Worm (Caenorhabditis elegans) whole organism, midembryonic: ENCODE measurements around the gene C14C11.1.

Experiments
- T22C8.4 ChIP-seq: fragments of 200-800 bp; sonication (Bioruptor generic); IDR thresholded peaks from 2 replicates; pipeline ENCODE4 v1.3.6; 2022; ENCODE audit warnings: missing genetic modification characterization, missing compliant biosample characterization
- cog-1 ChIP-seq: sonication (generic microtip); optimal IDR thresholded peaks from 2 replicates; lab custom pipeline; 2016; ENCODE audit warnings: missing genetic modification characterization, missing compliant biosample characterization
- flt-1 ChIP-seq: fragments of 200-800 bp; sonication (Bioruptor generic); IDR thresholded peaks from 2 replicates; pipeline ENCODE4 v1.3.6; 2022; ENCODE audit warnings: missing genetic modification characterization, missing compliant biosample characterization
- klf-2 ChIP-seq: fragments of 200-800 bp; sonication (Bioruptor generic); conservative IDR thresholded peaks from 2 replicates; pipeline ENCODE4 v1.3.6; 2022; ENCODE audit warnings: missing genetic modification reagents, missing genetic modification characterization, missing compliant biosample characterization
- med-1 ChIP-seq: sonication (generic microtip); optimal IDR thresholded peaks from 2 replicates; lab custom pipeline; 2017; ENCODE audit warnings: missing genetic modification characterization, mild to moderate bottlenecking, missing compliant biosample characterization, antibody characterized with exemption, missing genetic modification reagents; ENCODE audit not compliant: insufficient read depth
- ref-1 ChIP-seq: fragments of 200-800 bp; sonication (Bioruptor generic); conservative IDR thresholded peaks from 2 replicates; pipeline ENCODE4 v1.3.6; 2022; ENCODE audit warnings: missing genetic modification reagents, missing genetic modification characterization, missing compliant biosample characterization
- tab-1 ChIP-seq: fragments of 200-800 bp; sonication (Bioruptor generic); IDR thresholded peaks from 2 replicates; pipeline ENCODE4 v1.3.6; 2022; ENCODE audit warnings: missing genetic modification characterization, missing compliant biosample characterization
- ztf-23 ChIP-seq: fragments of 200-800 bp; sonication (Bioruptor generic); IDR thresholded peaks from 2 replicates; pipeline ENCODE4 v1.3.6; 2022; ENCODE audit warnings: missing genetic modification reagents, missing genetic modification characterization, missing compliant biosample characterization
- ztf-29 ChIP-seq: fragments of 200-800 bp; sonication (Bioruptor generic); IDR thresholded peaks from 2 replicates; pipeline ENCODE4 v1.3.6; 2022; ENCODE audit warnings: missing genetic modification reagents, missing genetic modification characterization, missing compliant biosample characterization

The C14C11.1 gene

ce11 chrV:5677947-5678346 lies 14.5 kb downstream of the C14C11.1 start:
- TF ChIP-seq flt-1 (GFP tag; lab: Robert Waterston, UW): no peak
- no peak for TF ChIP-seq klf-2 (GFP tag; lab: Robert Waterston, UW)
- TF ChIP-seq ref-1: no peak
- TF ChIP-seq T22C8.4 (GFP tag; lab: Robert Waterston, UW): no peak
- TF ChIP-seq ztf-23 (GFP tag; lab: Robert Waterston, UW): no peak
- TF ChIP-seq cog-1 (tag; lab: Kevin White, UChicago): no peak
- no peak for TF ChIP-seq tab-1
- TF ChIP-seq ztf-29: no peak
- TF ChIP-seq med-1 (GFP tag; lab: Kevin White, UChicago): no peak

ce11 chrV:5682530-5682929 lies 19.1 kb downstream of the C14C11.1 start, which contains the start of gene prp-39:
prp-39 (minus strand) TSS chrV:5682630.
- TF ChIP-seq cog-1 (tag; lab: Kevin White, UChicago) (no peak), med-1 (GFP tag; lab: Kevin White, UChicago) (no peak), ztf-23 (GFP tag; lab: Robert Waterston, UW) (no peak), klf-2 (GFP tag; lab: Robert Waterston, UW) (no peak), ref-1 (no peak), tab-1 (no peak), flt-1 (GFP tag; lab: Robert Waterston, UW) (no peak), T22C8.4 (GFP tag; lab: Robert Waterston, UW) (no peak), ztf-29 (no peak)

- 0 out of 2 replicates have a peak, but pooled peaks have one; percentile 27 for TF ChIP-seq flt-1 (GFP tag; lab: Robert Waterston, UW)
- no peak for TF ChIP-seq ztf-23 (GFP tag; lab: Robert Waterston, UW)
- TF ChIP-seq cog-1 (tag; lab: Kevin White, UChicago): peak; percentile 39
- TF ChIP-seq tab-1: no peak
Observed at ce11 chrV:5684534-5684933, 21.1 kb downstream of the C14C11.1 start, which contains the start of the genes hmgs-1 and F25B4.4. hmgs-1 (minus strand) TSS chrV:5684589. F25B4.4 (plus strand) TSS chrV:5684873.

- TF ChIP-seq flt-1 (GFP tag; lab: Robert Waterston, UW): no peak
- no peak for TF ChIP-seq med-1 (GFP tag; lab: Kevin White, UChicago)
- TF ChIP-seq T22C8.4 (GFP tag; lab: Robert Waterston, UW): no peak
- TF ChIP-seq ztf-29: no peak
- no peak for TF ChIP-seq cog-1 (tag; lab: Kevin White, UChicago)
- TF ChIP-seq ref-1: no peak
- no peak for TF ChIP-seq tab-1
- no peak for TF ChIP-seq klf-2 (GFP tag; lab: Robert Waterston, UW)
- no peak for TF ChIP-seq ztf-23 (GFP tag; lab: Robert Waterston, UW)
Observed at ce11 chrV:5687115-5687979, 23.9 kb downstream of the C14C11.1 start, which contains the start of gene F25B4.7. F25B4.7 (minus strand) TSS chrV:5687226.

ce11 chrV:5691665-5692407 lies 28.4 kb downstream of the C14C11.1 start, which contains the start of gene F25B4.8:
F25B4.8 (minus strand) TSS chrV:5691715.
- TF ChIP-seq ztf-29 (no peak), ztf-23 (GFP tag; lab: Robert Waterston, UW) (no peak), T22C8.4 (GFP tag; lab: Robert Waterston, UW) (no peak), ref-1 (no peak), flt-1 (GFP tag; lab: Robert Waterston, UW) (no peak)

ce11 chrV:5693595-5693994 lies 30.2 kb downstream of the C14C11.1 start:
- TF ChIP-seq flt-1 (GFP tag; lab: Robert Waterston, UW): no peak
- TF ChIP-seq klf-2 (GFP tag; lab: Robert Waterston, UW): no peak

ce11 chrV:5695635-5696034 lies 32.2 kb downstream of the C14C11.1 start:
- TF ChIP-seq klf-2 (GFP tag; lab: Robert Waterston, UW) (no peak), ztf-29 (no peak), T22C8.4 (GFP tag; lab: Robert Waterston, UW) (no peak), ref-1 (no peak), flt-1 (GFP tag; lab: Robert Waterston, UW) (no peak), ztf-23 (GFP tag; lab: Robert Waterston, UW) (no peak), cog-1 (tag; lab: Kevin White, UChicago) (no peak), tab-1 (no peak), med-1 (GFP tag; lab: Kevin White, UChicago) (no peak)

- TF ChIP-seq klf-2 (GFP tag; lab: Robert Waterston, UW): no peak
- no peak for TF ChIP-seq tab-1
- no peak for TF ChIP-seq T22C8.4 (GFP tag; lab: Robert Waterston, UW)
- no peak for TF ChIP-seq ztf-23 (GFP tag; lab: Robert Waterston, UW)
- no peak for TF ChIP-seq cog-1 (tag; lab: Kevin White, UChicago)
- TF ChIP-seq ztf-29: no peak
- no peak for TF ChIP-seq flt-1 (GFP tag; lab: Robert Waterston, UW)
- no peak for TF ChIP-seq med-1 (GFP tag; lab: Kevin White, UChicago)
- TF ChIP-seq ref-1: no peak
Observed at ce11 chrV:5696177-5696576, 32.8 kb downstream of the C14C11.1 start.

- TF ChIP-seq tab-1 (no peak), ztf-23 (GFP tag; lab: Robert Waterston, UW) (no peak), cog-1 (tag; lab: Kevin White, UChicago) (no peak), flt-1 (GFP tag; lab: Robert Waterston, UW) (no peak), ref-1 (no peak), T22C8.4 (GFP tag; lab: Robert Waterston, UW) (no peak), med-1 (GFP tag; lab: Kevin White, UChicago) (no peak), klf-2 (GFP tag; lab: Robert Waterston, UW) (no peak), ztf-29 (no peak)
Observed at ce11 chrV:5697581-5697980, 34.2 kb downstream of the C14C11.1 start.
